Worm (Caenorhabditis elegans) whole organism, L4 larva: ENCODE measurements around the gene F54F7.6.

Experiments
- F10B5.3 ChIP-seq: sonication (generic microtip); optimal IDR thresholded peaks from 2 replicates; lab custom pipeline; 2016; ENCODE audit warnings: mild to moderate bottlenecking, missing genetic modification characterization, missing compliant biosample characterization
- F37D6.2 ChIP-seq: sonication (generic microtip); optimal IDR thresholded peaks from 2 replicates; lab custom pipeline; 2016; ENCODE audit warnings: mild to moderate bottlenecking, missing genetic modification characterization, missing compliant biosample characterization
- F44E2.7 ChIP-seq: fragments of 200-800 bp; sonication (Bioruptor generic); IDR thresholded peaks from 2 replicates; pipeline ENCODE4 v2.1.2; 2022; ENCODE audit warnings: missing genetic modification characterization, missing compliant biosample characterization
- R02D3.7 ChIP-seq: fragments of 150-350 bp; sonication (generic microtip); optimal IDR thresholded peaks from 3 replicates; lab custom pipeline; 2014; ENCODE audit warnings: missing biosample characterization, missing genetic modification characterization
- Y5F2A.4 ChIP-seq: fragments of 200-800 bp; sonication (Bioruptor generic); optimal IDR thresholded peaks from 2 replicates; lab custom pipeline; 2018; ENCODE audit warnings: mild to moderate bottlenecking, missing genetic modification characterization, missing compliant biosample characterization
- Y75B8A.6 ChIP-seq: fragments of 200-800 bp; sonication (Bioruptor generic); IDR thresholded peaks from 2 replicates; pipeline ENCODE4 v1.3.6; 2022; ENCODE audit warnings: missing genetic modification reagents, missing genetic modification characterization, missing compliant biosample characterization
- ZK337.2 ChIP-seq: fragments of 200-800 bp; sonication (Bioruptor generic); IDR thresholded peaks from 2 replicates; pipeline ENCODE4 v1.3.6; 2022; ENCODE audit warnings: missing genetic modification reagents, missing genetic modification characterization, missing compliant biosample characterization
- aha-1 ChIP-seq: fragments of 150-350 bp; peaks from one replicate; lab custom pipeline; 2014; ENCODE audit warnings: missing biosample characterization, missing genetic modification characterization
- attf-4 ChIP-seq: sonication (generic microtip); optimal IDR thresholded peaks from 3 replicates; lab custom pipeline; 2017; ENCODE audit warnings: missing biosample characterization, missing genetic modification characterization
- ceh-20 ChIP-seq: fragments of 200-800 bp; sonication (Bioruptor generic); IDR thresholded peaks from 2 replicates; pipeline ENCODE4 v1.3.6; 2022; ENCODE audit warnings: missing genetic modification reagents, missing genetic modification characterization, missing compliant biosample characterization
- ceh-28 ChIP-seq: fragments of 150-350 bp; optimal IDR thresholded peaks from 2 replicates; lab custom pipeline; 2014; ENCODE audit warnings: missing biosample characterization, missing genetic modification reagents, missing genetic modification characterization
- ceh-32 ChIP-seq: sonication (generic microtip); optimal IDR thresholded peaks from 2 replicates; lab custom pipeline; 2016; ENCODE audit warnings: mild to moderate bottlenecking, missing genetic modification characterization, missing compliant biosample characterization; ENCODE audit not compliant: poor library complexity
- ceh-82 ChIP-seq: sonication (generic microtip); optimal IDR thresholded peaks from 2 replicates; lab custom pipeline; 2017; ENCODE audit warnings: missing biosample characterization, missing genetic modification characterization
- ces-1 ChIP-seq: fragments of 150-350 bp; sonication (generic microtip); optimal IDR thresholded peaks from 4 replicates; lab custom pipeline; 2014; ENCODE audit warnings: missing biosample characterization, missing genetic modification reagents, missing genetic modification characterization
- daf-12 ChIP-seq: fragments of 150-350 bp; optimal IDR thresholded peaks from 2 replicates; lab custom pipeline; 2014; ENCODE audit warnings: missing biosample characterization, missing genetic modification reagents, missing genetic modification characterization
- daf-8 ChIP-seq: fragments of 200-800 bp; sonication (Bioruptor generic); IDR thresholded peaks from 2 replicates; pipeline ENCODE4 v1.3.6; 2022; ENCODE audit warnings: missing genetic modification characterization, missing compliant biosample characterization
- dmd-6 ChIP-seq: fragments of 200-800 bp; sonication (Bioruptor generic); IDR thresholded peaks from 2 replicates; pipeline ENCODE4 v1.3.6; 2022; ENCODE audit warnings: missing genetic modification reagents, missing genetic modification characterization, missing compliant biosample characterization
- dmd-9 ChIP-seq: fragments of 200-800 bp; sonication (Bioruptor generic); IDR thresholded peaks from 2 replicates; pipeline ENCODE4 v1.3.6; 2022; ENCODE audit warnings: missing genetic modification reagents, missing genetic modification characterization, missing compliant biosample characterization
- hif-1 ChIP-seq, 2 experiments: sonication (generic microtip); optimal IDR thresholded peaks; 2 replicates each; lab custom pipeline; 2016 to 2017; ENCODE audit warnings: missing compliant biosample characterization in 2 of 2, missing genetic modification characterization in 2 of 2, missing genetic modification reagents in 2 of 2, missing genotype in 2 of 2, mild to moderate bottlenecking in 1 of 2
- hlh-11 ChIP-seq: fragments of 200-800 bp; sonication (Bioruptor generic); optimal IDR thresholded peaks from 2 replicates; lab custom pipeline; 2018; ENCODE audit warnings: mild to moderate bottlenecking, missing genetic modification characterization, missing compliant biosample characterization
- lin-13 ChIP-seq: fragments of 150-350 bp; optimal IDR thresholded peaks from 2 replicates; lab custom pipeline; 2014; ENCODE audit warnings: missing biosample characterization, missing genetic modification reagents, missing genetic modification characterization
- lin-15B ChIP-seq: fragments of 150-350 bp; sonication (generic microtip); optimal IDR thresholded peaks from 3 replicates; lab custom pipeline; 2014; ENCODE audit warnings: missing biosample characterization, missing genetic modification characterization
- madf-9 ChIP-seq: fragments of 200-800 bp; sonication (Bioruptor generic); conservative IDR thresholded peaks from 2 replicates; pipeline ENCODE4 v1.3.6; 2022; ENCODE audit warnings: missing genetic modification reagents, missing genetic modification characterization, missing compliant biosample characterization
- mdt-29 ChIP-seq: fragments of 200-800 bp; sonication (Bioruptor generic); IDR thresholded peaks from 2 replicates; pipeline ENCODE4 v1.3.6; 2022; ENCODE audit warnings: missing genetic modification reagents, missing genetic modification characterization, missing compliant biosample characterization
- mes-2 ChIP-seq: sonication (generic microtip); optimal IDR thresholded peaks from 2 replicates; lab custom pipeline; 2016; ENCODE audit warnings: missing genotype, mild to moderate bottlenecking, missing genetic modification characterization, missing compliant biosample characterization; ENCODE audit not compliant: poor library complexity, severe bottlenecking
- mxl-3 ChIP-seq: fragments of 200-800 bp; sonication (Bioruptor generic); optimal IDR thresholded peaks from 2 replicates; lab custom pipeline; 2018; ENCODE audit warnings: mild to moderate bottlenecking, missing genetic modification characterization, missing compliant biosample characterization
- nhr-10 ChIP-seq: fragments of 150-350 bp; optimal IDR thresholded peaks from 2 replicates; lab custom pipeline; 2014; ENCODE audit warnings: missing biosample characterization, missing genetic modification characterization
- nhr-11 ChIP-seq: fragments of 150-350 bp; optimal IDR thresholded peaks from 2 replicates; lab custom pipeline; 2014; ENCODE audit warnings: missing biosample characterization, missing genetic modification characterization
- nhr-237 ChIP-seq: sonication (generic microtip); optimal IDR thresholded peaks from 2 replicates; lab custom pipeline; 2017; ENCODE audit warnings: missing biosample characterization, missing genetic modification characterization
- nhr-41 ChIP-seq: fragments of 200-800 bp; sonication (Bioruptor generic); IDR thresholded peaks from 2 replicates; pipeline ENCODE4 v1.3.6; 2022; ENCODE audit warnings: missing genetic modification reagents, missing genetic modification characterization, missing compliant biosample characterization
- nhr-48 ChIP-seq: sonication (generic microtip); optimal IDR thresholded peaks from 2 replicates; lab custom pipeline; 2016; ENCODE audit warnings: mild to moderate bottlenecking, missing genetic modification characterization, missing compliant biosample characterization
- nhr-76 ChIP-seq: fragments of 150-350 bp; optimal IDR thresholded peaks from 2 replicates; lab custom pipeline; 2014; ENCODE audit warnings: missing biosample characterization, missing genetic modification characterization
- nhr-77 ChIP-seq: fragments of 150-350 bp; optimal IDR thresholded peaks from 2 replicates; lab custom pipeline; 2014; ENCODE audit warnings: missing biosample characterization, missing genetic modification characterization
- rbr-2 ChIP-seq: sonication (generic microtip); optimal IDR thresholded peaks from 2 replicates; lab custom pipeline; 2016; ENCODE audit warnings: missing genotype, missing genetic modification characterization, missing compliant biosample characterization
- saeg-2 ChIP-seq: fragments of 200-800 bp; sonication (Bioruptor generic); IDR thresholded peaks from 2 replicates; pipeline ENCODE4 v1.3.6; 2022; ENCODE audit warnings: missing genetic modification reagents, missing genetic modification characterization, missing compliant biosample characterization
- sdz-12 ChIP-seq: fragments of 200-800 bp; sonication (Bioruptor generic); optimal IDR thresholded peaks from 2 replicates; lab custom pipeline; 2018; ENCODE audit warnings: mild to moderate bottlenecking, missing genetic modification characterization, missing compliant biosample characterization
- set-16 ChIP-seq: fragments of 200-800 bp; sonication (Bioruptor generic); IDR thresholded peaks from 2 replicates; pipeline ENCODE4 v1.3.6; 2022; ENCODE audit warnings: missing genetic modification reagents, missing genetic modification characterization, missing compliant biosample characterization
- snpc-4 ChIP-seq: fragments of 150-350 bp; optimal IDR thresholded peaks from 2 replicates; lab custom pipeline; 2014; ENCODE audit warnings: missing biosample characterization, missing genetic modification characterization
- spr-3 ChIP-seq: fragments of 200-800 bp; sonication (Bioruptor generic); optimal IDR thresholded peaks from 2 replicates; lab custom pipeline; 2018; ENCODE audit warnings: mild to moderate bottlenecking, missing genetic modification characterization, missing compliant biosample characterization
- tag-97 ChIP-seq: fragments of 200-800 bp; sonication (Bioruptor generic); IDR thresholded peaks from 2 replicates; pipeline ENCODE4 v1.3.6; 2022; ENCODE audit warnings: missing genetic modification characterization, missing compliant biosample characterization
- tra-1 ChIP-seq: fragments of 200-800 bp; sonication (Bioruptor generic); IDR thresholded peaks from 2 replicates; pipeline ENCODE4 v1.3.6; 2022; ENCODE audit warnings: missing genetic modification reagents, missing genetic modification characterization, missing compliant biosample characterization
- unc-130 ChIP-seq: sonication (generic microtip); optimal IDR thresholded peaks from 2 replicates; lab custom pipeline; 2016; ENCODE audit warnings: missing genetic modification reagents, missing genetic modification characterization, missing compliant biosample characterization
- unc-62 ChIP-seq, 3 experiments: fragments of 150-350 bp in 1 of 3; sonication (generic microtip); optimal IDR thresholded peaks in 2 of 3; peaks in 1 of 3; 1 replicate in 1 of 3; 2 replicates in 2 of 3; lab custom pipeline; 2014 to 2017; ENCODE audit warnings: missing biosample characterization in 3 of 3, missing genetic modification characterization in 3 of 3, missing genetic modification reagents in 3 of 3, missing genotype in 1 of 3
- zag-1 ChIP-seq: fragments of 150-350 bp; optimal IDR thresholded peaks from 2 replicates; lab custom pipeline; 2014; ENCODE audit warnings: missing biosample characterization, missing genetic modification characterization
- zfp-3 ChIP-seq: fragments of 200-800 bp; sonication (Bioruptor generic); conservative IDR thresholded peaks from 2 replicates; pipeline ENCODE4 v1.3.6; 2022; ENCODE audit warnings: missing genetic modification reagents, missing genetic modification characterization, missing compliant biosample characterization
- zip-11 ChIP-seq: fragments of 200-800 bp; sonication (Bioruptor generic); IDR thresholded peaks from 2 replicates; pipeline ENCODE4 v1.3.6; 2022; ENCODE audit warnings: missing genetic modification characterization, missing compliant biosample characterization
- zip-2 ChIP-seq: fragments of 150-350 bp; optimal IDR thresholded peaks from 2 replicates; lab custom pipeline; 2014; ENCODE audit warnings: missing biosample characterization, missing genetic modification characterization
- ztf-11 ChIP-seq: fragments of 150-350 bp; optimal IDR thresholded peaks from 2 replicates; lab custom pipeline; 2014; ENCODE audit warnings: missing biosample characterization, missing genetic modification characterization

Gene F54F7.6

ce11 chrX:11896708-11897107 lies 31.5 kb downstream of the F54F7.6 start:
- TF ChIP-seq aha-1 (tag; lab: Kevin White, UChicago) (peak; percentile 93), lin-15B (tag; lab: Kevin White, UChicago) (no peak)
- TF ChIP-seq, all 104 proteins: peak for 1

ce11 chrX:11898040-11898439 lies 32.9 kb downstream of the F54F7.6 start, which contains the start of gene Y62H9A.9:
Y62H9A.9 (minus strand) TSS chrX:11898140.
- TF ChIP-seq F10B5.3 = no peak
- TF ChIP-seq ceh-28 (tag; lab: Kevin White, UChicago) = no peak
- TF ChIP-seq lin-15B (tag; lab: Kevin White, UChicago) = no peak
- TF ChIP-seq mes-2 (tag; lab: Kevin White, UChicago) = no peak
- no peak for TF ChIP-seq nhr-48 (tag; lab: Kevin White, UChicago)
- TF ChIP-seq lin-13 (GFP tag; lab: Kevin White, UChicago) = no peak
- TF ChIP-seq ztf-11 (tag; lab: Kevin White, UChicago) = no peak
- TF ChIP-seq unc-130 (GFP tag; lab: Kevin White, UChicago) = no peak
- TF ChIP-seq zip-11 (GFP tag; lab: Robert Waterston, UW) = no peak
- TF ChIP-seq saeg-2 (GFP tag; lab: Robert Waterston, UW) = no peak
- no peak for TF ChIP-seq set-16
- no peak for TF ChIP-seq hif-1 (tag; optimal IDR thresholded peaks at IDR 0.05; lab: Kevin White, UChicago)
- no peak for TF ChIP-seq zfp-3 (GFP tag; lab: Robert Waterston, UW)
- no peak for TF ChIP-seq F44E2.7 (GFP tag; lab: Robert Waterston, UW)
- TF ChIP-seq nhr-77 = no peak
- TF ChIP-seq R02D3.7 (tag; lab: Kevin White, UChicago) = no peak
- TF ChIP-seq dmd-6 (GFP tag; lab: Robert Waterston, UW) = no peak
- no peak for TF ChIP-seq nhr-76 (tag; lab: Kevin White, UChicago)
- TF ChIP-seq nhr-237 (tag; lab: Kevin White, UChicago) = no peak
- TF ChIP-seq ceh-32 (tag; lab: Kevin White, UChicago) = no peak
- TF ChIP-seq, all 104 proteins: peak for 0

ce11 chrX:11899031-11899430 lies 33.8 kb downstream of the F54F7.6 start:
- no peak for TF ChIP-seq attf-4 (tag; lab: Kevin White, UChicago)
- no peak for TF ChIP-seq tra-1
- no peak for TF ChIP-seq nhr-76 (tag; lab: Kevin White, UChicago)
- no peak for TF ChIP-seq mes-2 (tag; lab: Kevin White, UChicago)
- TF ChIP-seq ces-1 (GFP tag; lab: Kevin White, UChicago) = no peak
- peak in 1 of 2 experiments; percentile 85 for TF ChIP-seq unc-62 (GFP tag; optimal IDR thresholded peaks at IDR 0.05 in 1 of 2; lab: Kevin White, UChicago)
- no peak for TF ChIP-seq unc-62 (tag; optimal IDR thresholded peaks at IDR 0.05; lab: Kevin White, UChicago)
- no peak for TF ChIP-seq spr-3 (GFP tag; lab: Kevin White, UChicago)
- no peak for TF ChIP-seq dmd-9 (GFP tag; lab: Robert Waterston, UW)
- TF ChIP-seq Y5F2A.4 (GFP tag; lab: Kevin White, UChicago) = no peak
- TF ChIP-seq madf-9 (GFP tag; lab: Robert Waterston, UW) = no peak
- no peak for TF ChIP-seq ceh-20
- TF ChIP-seq hlh-11 (tag; lab: Kevin White, UChicago) = no peak
- no peak for TF ChIP-seq nhr-11 (tag; lab: Kevin White, UChicago)
- TF ChIP-seq mxl-3 (GFP tag; lab: Kevin White, UChicago) = no peak
- TF ChIP-seq snpc-4 (tag; lab: Kevin White, UChicago) = no peak
- TF ChIP-seq ceh-82 (tag; lab: Kevin White, UChicago) = no peak
- no peak for TF ChIP-seq sdz-12
- peak; percentile 57 for TF ChIP-seq aha-1 (tag; lab: Kevin White, UChicago)
- TF ChIP-seq daf-12 (tag; lab: Kevin White, UChicago) = no peak
- TF ChIP-seq zag-1 (tag; lab: Kevin White, UChicago) = no peak
- no peak for TF ChIP-seq nhr-41
- no peak for TF ChIP-seq nhr-10 (tag; lab: Kevin White, UChicago)
- TF ChIP-seq ceh-28 (tag; lab: Kevin White, UChicago) = peak; percentile 43
- no peak for TF ChIP-seq mdt-29
- peak; percentile 51 for TF ChIP-seq F37D6.2
- no peak for TF ChIP-seq zip-2 (tag; lab: Kevin White, UChicago)
- no peak for TF ChIP-seq lin-13 (GFP tag; lab: Kevin White, UChicago)
- TF ChIP-seq daf-8 (GFP tag; lab: Robert Waterston, UW) = no peak
- TF ChIP-seq ZK337.2 (GFP tag; lab: Robert Waterston, UW) = no peak
- TF ChIP-seq Y75B8A.6 (GFP tag; lab: Robert Waterston, UW) = no peak
- TF ChIP-seq tag-97 (GFP tag; lab: Robert Waterston, UW) = no peak
- TF ChIP-seq F10B5.3 = peak; percentile 12
- TF ChIP-seq rbr-2 (tag; lab: Kevin White, UChicago) = peak; percentile 46
